Fruit fly (Drosophila melanogaster) whole organism, embryonic: ENCODE measurements around the gene CG4467.

ENCODE experiments used
- Asciz ChIP-seq: fragments of 200-800 bp; sonication (Bioruptor generic); optimal IDR thresholded peaks from 2 replicates; lab custom pipeline; 2017; ENCODE audit warnings: missing biosample characterization, mild to moderate bottlenecking, missing genetic modification characterization, missing genetic modification reagents
- CG10209 ChIP-seq: fragments of 200-800 bp; sonication (Bioruptor generic); optimal IDR thresholded peaks from 3 replicates; lab custom pipeline; 2017; ENCODE audit warnings: missing biosample characterization, mild to moderate bottlenecking, missing genetic modification characterization, missing genetic modification reagents
- CG1233 ChIP-seq: fragments of 200-800 bp; sonication (Bioruptor generic); optimal IDR thresholded peaks from 4 replicates; lab custom pipeline; 2018; ENCODE audit warnings: missing biosample characterization, mild to moderate bottlenecking, missing genetic modification characterization
- CG12659 ChIP-seq: fragments of 200-800 bp; sonication (Bioruptor generic); optimal IDR thresholded peaks from 3 replicates; lab custom pipeline; 2017; ENCODE audit warnings: mild to moderate bottlenecking, missing biosample characterization, missing genetic modification reagents, missing genetic modification characterization
- CG13424 ChIP-seq: fragments of 200-800 bp; sonication (Bioruptor generic); optimal IDR thresholded peaks from 2 replicates; lab custom pipeline; 2019; ENCODE audit warnings: missing biosample characterization, mild to moderate bottlenecking, missing genetic modification characterization, moderate library complexity
- CG15514 ChIP-seq: fragments of 200-800 bp; sonication (Bioruptor generic); optimal IDR thresholded peaks from 3 replicates; lab custom pipeline; 2017; ENCODE audit warnings: missing biosample characterization, missing genetic modification characterization, mild to moderate bottlenecking, moderate library complexity, missing genetic modification reagents
- CG16779 ChIP-seq: fragments of 200-800 bp; sonication (Bioruptor generic); IDR thresholded peaks from 2 replicates; pipeline ENCODE4 v1.3.6; 2022; ENCODE audit warnings: missing biosample characterization, missing genetic modification characterization
- CG17385 ChIP-seq: fragments of 200-800 bp; sonication (Bioruptor generic); optimal IDR thresholded peaks from 3 replicates; lab custom pipeline; 2018; ENCODE audit warnings: missing biosample characterization, mild to moderate bottlenecking, missing genetic modification characterization
- CG18599 ChIP-seq: fragments of 200-800 bp; sonication (Bioruptor generic); optimal IDR thresholded peaks from 3 replicates; lab custom pipeline; 2017; ENCODE audit warnings: missing biosample characterization, missing genetic modification characterization, mild to moderate bottlenecking, moderate library complexity, missing genetic modification reagents
- CG2202 ChIP-seq: fragments of 200-800 bp; sonication (Bioruptor generic); optimal IDR thresholded peaks from 2 replicates; lab custom pipeline; 2018; ENCODE audit warnings: missing biosample characterization, mild to moderate bottlenecking, missing genetic modification characterization
- CG2678 ChIP-seq: fragments of 200-800 bp; sonication (Bioruptor generic); optimal IDR thresholded peaks from 3 replicates; lab custom pipeline; 2019; ENCODE audit warnings: missing biosample characterization, mild to moderate bottlenecking, missing genetic modification characterization, moderate library complexity
- CG2712 ChIP-seq: fragments of 200-800 bp; optimal IDR thresholded peaks from 3 replicates; lab custom pipeline; 2019; ENCODE audit warnings: missing biosample characterization, mild to moderate bottlenecking, missing genetic modification characterization, moderate library complexity
- CG31365 ChIP-seq: fragments of 200-800 bp; sonication (Bioruptor generic); optimal IDR thresholded peaks from 2 replicates; lab custom pipeline; 2018; ENCODE audit warnings: missing biosample characterization, mild to moderate bottlenecking, missing genetic modification characterization
- CG32532 ChIP-seq: fragments of 200-800 bp; sonication (Bioruptor generic); IDR thresholded peaks from 2 replicates; pipeline ENCODE4 v1.3.6; 2022; ENCODE audit warnings: missing biosample characterization, missing genetic modification characterization
- CG33557 ChIP-seq: fragments of 200-800 bp; sonication (Bioruptor generic); optimal IDR thresholded peaks from 2 replicates; lab custom pipeline; 2019; ENCODE audit warnings: missing biosample characterization, mild to moderate bottlenecking, missing genetic modification characterization, moderate library complexity
- CG4424 ChIP-seq: fragments of 200-800 bp; sonication (Bioruptor generic); optimal IDR thresholded peaks from 3 replicates; lab custom pipeline; 2016; ENCODE audit warnings: missing biosample characterization, missing genetic modification characterization
- CG4617 ChIP-seq: fragments of 200-800 bp; sonication (Bioruptor generic); optimal IDR thresholded peaks from 3 replicates; lab custom pipeline; 2016; ENCODE audit warnings: missing biosample characterization, missing genetic modification characterization, borderline replicate concordance
- CG9727 ChIP-seq: fragments of 200-800 bp; sonication (Bioruptor generic); optimal IDR thresholded peaks from 3 replicates; lab custom pipeline; 2017; ENCODE audit warnings: missing biosample characterization, mild to moderate bottlenecking, missing genetic modification characterization
- CHES-1-like ChIP-seq: fragments of 200-800 bp; sonication (Bioruptor generic); optimal IDR thresholded peaks from 2 replicates; lab custom pipeline; 2016; ENCODE audit warnings: missing biosample characterization, missing genetic modification characterization
- Dip3 ChIP-seq: fragments of 200-800 bp; sonication (Bioruptor generic); optimal IDR thresholded peaks from 3 replicates; lab custom pipeline; 2016; ENCODE audit warnings: missing biosample characterization, missing genetic modification characterization
- HmgZ ChIP-seq: fragments of 200-800 bp; sonication (Bioruptor generic); optimal IDR thresholded peaks from 2 replicates; lab custom pipeline; 2018; ENCODE audit warnings: missing biosample characterization, mild to moderate bottlenecking, missing genetic modification characterization
- Hmr ChIP-seq: fragments of 200-800 bp; sonication (Bioruptor generic); optimal IDR thresholded peaks from 3 replicates; lab custom pipeline; 2017; ENCODE audit warnings: mild to moderate bottlenecking, missing biosample characterization, missing genetic modification reagents, missing genetic modification characterization
- Ptx1 ChIP-seq: fragments of 200-800 bp; sonication (Bioruptor generic); IDR thresholded peaks from 2 replicates; pipeline ENCODE4 v1.3.6; 2022; ENCODE audit warnings: missing biosample characterization, missing genetic modification characterization
- bbx ChIP-seq: fragments of 200-800 bp; sonication (Bioruptor generic); IDR thresholded peaks from 2 replicates; pipeline ENCODE4 v1.3.6; 2022; ENCODE audit warnings: missing biosample characterization, missing genetic modification characterization; ENCODE audit not compliant: partially characterized antibody
- bigmax ChIP-seq: fragments of 200-800 bp; sonication (Bioruptor generic); optimal IDR thresholded peaks from 2 replicates; lab custom pipeline; 2018; ENCODE audit warnings: missing biosample characterization, mild to moderate bottlenecking, missing genetic modification characterization
- bsh ChIP-seq, 2 experiments: fragments of 200-800 bp; sonication (Bioruptor generic); optimal IDR thresholded peaks; 2 replicates each; lab custom pipeline; 2017 to 2018; ENCODE audit warnings: mild to moderate bottlenecking in 2 of 2, missing biosample characterization in 2 of 2, missing genetic modification characterization in 2 of 2, moderate library complexity in 1 of 2
- chm ChIP-seq: fragments of 200-800 bp; sonication (Bioruptor generic); IDR thresholded peaks from 2 replicates; pipeline ENCODE4 v1.3.6; 2022; ENCODE audit warnings: missing biosample characterization, missing genetic modification characterization
- crp ChIP-seq, 2 experiments: fragments of 200-800 bp; sonication (Bioruptor generic); optimal IDR thresholded peaks; 2 replicates in 1 of 2; 3 replicates in 1 of 2; lab custom pipeline; 2017; ENCODE audit warnings: missing biosample characterization in 2 of 2, missing genetic modification characterization in 2 of 2, mild to moderate bottlenecking in 1 of 2, moderate library complexity in 1 of 2
- da ChIP-seq: fragments of 200-800 bp; sonication (Bioruptor generic); optimal IDR thresholded peaks from 2 replicates; lab custom pipeline; 2016; ENCODE audit warnings: missing biosample characterization, missing genetic modification characterization
- fd3F ChIP-seq: fragments of 200-800 bp; sonication (Bioruptor generic); optimal IDR thresholded peaks from 2 replicates; lab custom pipeline; 2018; ENCODE audit warnings: missing biosample characterization, mild to moderate bottlenecking, missing genetic modification characterization, moderate library complexity
- jigr1 ChIP-seq: fragments of 200-800 bp; sonication (Bioruptor generic); IDR thresholded peaks from 3 replicates; pipeline ENCODE4 v1.3.6; 2022; ENCODE audit warnings: missing biosample characterization, missing genetic modification characterization
- jing ChIP-seq: fragments of 200-800 bp; sonication (Bioruptor generic); optimal IDR thresholded peaks from 2 replicates; lab custom pipeline; 2018; ENCODE audit warnings: missing biosample characterization, mild to moderate bottlenecking, missing genetic modification characterization
- lab ChIP-seq: fragments of 200-800 bp; sonication (Bioruptor generic); optimal IDR thresholded peaks from 3 replicates; lab custom pipeline; 2017; ENCODE audit warnings: missing biosample characterization, missing genetic modification characterization, mild to moderate bottlenecking, moderate library complexity, missing genetic modification reagents
- nom ChIP-seq: fragments of 200-800 bp; sonication (Bioruptor generic); optimal IDR thresholded peaks from 2 replicates; lab custom pipeline; 2017; ENCODE audit warnings: missing biosample characterization, missing genetic modification characterization, mild to moderate bottlenecking, moderate library complexity, missing genetic modification reagents
- oc ChIP-seq: fragments of 200-800 bp; sonication (Bioruptor generic); optimal IDR thresholded peaks from 2 replicates; lab custom pipeline; 2018; ENCODE audit warnings: missing biosample characterization, mild to moderate bottlenecking, missing genetic modification characterization, moderate library complexity
- pan ChIP-seq, 4 experiments: fragments of >200 bp in 3 of 4; fragments of 200-800 bp in 1 of 4; sonication (Bioruptor generic) in 1 of 4; optimal IDR thresholded peaks in 3 of 4; IDR thresholded peaks in 1 of 4; 2 replicates each; pipeline versions ENCODE4 v1.3.6 to Lab custom; 2017 to 2022; ENCODE audit warnings: missing biosample characterization in 2 of 4, missing genetic modification characterization in 2 of 4, mixed read lengths in 1 of 4
- pfk ChIP-seq: fragments of 200-800 bp; sonication (Bioruptor generic); optimal IDR thresholded peaks from 2 replicates; lab custom pipeline; 2018; ENCODE audit warnings: missing biosample characterization, mild to moderate bottlenecking, missing genetic modification characterization, moderate library complexity
- phol ChIP-seq: fragments of 200-800 bp; sonication (Bioruptor generic); optimal IDR thresholded peaks from 3 replicates; lab custom pipeline; 2018; ENCODE audit warnings: missing biosample characterization, mild to moderate bottlenecking, missing genetic modification characterization, moderate library complexity
- scrt ChIP-seq: fragments of 200-800 bp; sonication (Bioruptor generic); optimal IDR thresholded peaks from 2 replicates; lab custom pipeline; 2018; ENCODE audit warnings: missing biosample characterization, mild to moderate bottlenecking, missing genetic modification characterization, moderate library complexity
- sens ChIP-seq: fragments of 200-800 bp; sonication (Bioruptor generic); peaks from one replicate; lab custom pipeline; 2016; ENCODE audit warnings: missing biosample characterization, missing genetic modification characterization
- tin ChIP-seq: fragments of 200-800 bp; sonication (Bioruptor generic); optimal IDR thresholded peaks from 3 replicates; lab custom pipeline; 2016; ENCODE audit warnings: missing biosample characterization, missing genetic modification characterization
- trem ChIP-seq: fragments of 200-800 bp; optimal IDR thresholded peaks from 3 replicates; lab custom pipeline; 2019; ENCODE audit warnings: missing biosample characterization, mild to moderate bottlenecking, missing genetic modification characterization, moderate library complexity
- vfl ChIP-seq: fragments of 200-800 bp; sonication (Bioruptor generic); optimal IDR thresholded peaks from 2 replicates; lab custom pipeline; 2016; ENCODE audit warnings: missing biosample characterization, missing genetic modification characterization
- wek ChIP-seq: fragments of 200-800 bp; sonication (Bioruptor generic); optimal IDR thresholded peaks from 3 replicates; lab custom pipeline; 2018; ENCODE audit warnings: missing biosample characterization, mild to moderate bottlenecking, missing genetic modification characterization, moderate library complexity
- wor ChIP-seq: fragments of 200-800 bp; sonication (Bioruptor generic); IDR thresholded peaks from 2 replicates; pipeline ENCODE4 v1.3.6; 2022; ENCODE audit warnings: missing biosample characterization, missing genetic modification characterization
- zf30C ChIP-seq: fragments of 200-800 bp; sonication (Bioruptor generic); optimal IDR thresholded peaks from 3 replicates; lab custom pipeline; 2018; ENCODE audit warnings: missing biosample characterization, mild to moderate bottlenecking, missing genetic modification characterization

Gene CG4467

DNA sequence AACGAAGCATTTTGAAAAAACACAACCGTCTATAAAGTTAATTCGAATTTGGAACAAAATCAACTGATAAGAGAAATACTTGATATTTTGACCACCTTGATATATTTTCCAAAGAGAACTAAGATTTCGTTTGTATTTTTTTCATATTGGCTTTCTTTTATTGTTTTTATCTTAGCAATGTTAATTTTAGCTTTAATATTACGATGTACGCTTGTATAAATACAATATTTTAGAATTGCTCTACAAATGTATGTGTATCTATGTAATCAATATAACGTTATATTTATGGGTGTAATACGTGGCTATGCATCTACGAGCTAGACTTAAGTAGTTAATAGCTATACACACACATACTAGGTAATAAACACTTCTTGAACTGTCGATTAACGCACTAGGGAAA is 41.4 kb upstream of the CG4467 start, which contains the start of gene bb8:
bb8 (minus strand) TSS at position 101 of the 400 bp plus-strand sequence.
- TF ChIP-seq zf30C (GFP tag; lab: Kevin White, UChicago) (no peak), jigr1 (GFP tag; lab: Robert Waterston, UW) (no peak), CG16779 (GFP tag; lab: Robert Waterston, UW) (no peak), CG2712 (tag; lab: Kevin White, UChicago) (no peak), tin (no peak), bbx (GFP tag; lab: Robert Waterston, UW) (no peak), jing (GFP tag; lab: Kevin White, UChicago) (no peak), bigmax (GFP tag; lab: Kevin White, UChicago) (no peak), Dip3 (GFP tag; lab: Kevin White, UChicago) (no peak), CG4617 (GFP tag; lab: Kevin White, UChicago) (no peak), Hmr (GFP tag; lab: Kevin White, UChicago) (no peak), trem (tag; lab: Kevin White, UChicago) (no peak), wek (GFP tag; lab: Kevin White, UChicago) (no peak), CG2202 (no peak), CG12659 (no peak), nom (GFP tag; lab: Kevin White, UChicago) (no peak), crp (GFP tag; optimal IDR thresholded peaks at IDR 0.05; lab: Kevin White, UChicago) (no peak), CG13424 (tag; lab: Kevin White, UChicago) (no peak), vfl (GFP tag; lab: Kevin White, UChicago) (no peak)

- TF ChIP-seq CG18599 (GFP tag; lab: Kevin White, UChicago), result no peak
- TF ChIP-seq wor, result no peak
- no peak for TF ChIP-seq CG9727 (GFP tag; lab: Kevin White, UChicago)
- TF ChIP-seq CG32532 (GFP tag; lab: Robert Waterston, UW), result no peak
- TF ChIP-seq oc, result no peak
- TF ChIP-seq sens (GFP tag; lab: Kevin White, UChicago), result no peak
- TF ChIP-seq phol (tag; lab: Kevin White, UChicago), result no peak
Measured at dm6 chr3R:23287951-23288350, 39.2 kb upstream of the CG4467 start, which contains the start of gene wam. Gene wam, minus strand, starts transcription at chr3R:23288051.

DNA sequence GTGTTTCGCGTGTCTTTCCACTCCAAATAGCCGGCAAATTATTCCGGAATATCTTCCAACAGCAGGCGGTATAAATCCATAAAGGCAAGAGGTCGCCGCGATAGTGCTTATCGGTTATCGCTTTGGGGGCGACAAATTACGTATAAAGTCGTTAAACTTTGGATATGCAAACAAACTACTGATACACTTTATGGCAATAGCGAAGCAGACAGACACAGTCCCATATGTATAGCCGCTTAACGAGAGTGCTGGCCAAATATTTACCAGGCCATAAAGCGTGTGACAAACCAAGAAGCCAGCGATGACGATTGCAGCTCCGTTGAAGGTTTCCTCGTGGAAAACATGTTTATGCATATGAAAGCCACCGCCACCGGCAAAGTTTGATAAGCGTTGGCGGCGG is 35.6 kb upstream of the CG4467 start:
- TF ChIP-seq CG4424 (no peak), CG18599 (GFP tag; lab: Kevin White, UChicago) (peak; percentile 57), wek (GFP tag; lab: Kevin White, UChicago) (peak; percentile 39), lab (GFP tag; lab: Kevin White, UChicago) (peak; percentile 68), chm (GFP tag; lab: Robert Waterston, UW) (no peak), HmgZ (peak; percentile 37), CG33557 (GFP tag; lab: Kevin White, UChicago) (no peak), scrt (GFP tag; lab: Kevin White, UChicago) (peak; percentile 56), fd3F (GFP tag; lab: Kevin White, UChicago) (peak; percentile 26), Ptx1 (GFP tag; lab: Robert Waterston, UW) (no peak), Asciz (peak; percentile 49), CG1233 (GFP tag; lab: Kevin White, UChicago) (peak; percentile 60), da (GFP tag; lab: Kevin White, UChicago) (no peak), pfk (GFP tag; lab: Kevin White, UChicago) (peak; percentile 29), bsh (GFP tag; optimal IDR thresholded peaks at IDR 0.05; lab: Kevin White, UChicago) (peak in 1 of 2 experiments; percentile 8), CHES-1-like (GFP tag; lab: Kevin White, UChicago) (no peak), pan (optimal IDR thresholded peaks at IDR 0.05; lab: Kevin White, UChicago) (no peak), pan (GFP tag; optimal IDR thresholded peaks at IDR 0.05 in 1 of 2, IDR thresholded peaks at IDR 0.05 in 1 of 2) (peak in 1 of 2 experiments; percentile 40), CG10209 (peak; percentile 9), CG17385 (peak; percentile 45), CG31365 (tag; lab: Kevin White, UChicago) (peak; percentile 32), CG2678 (tag; lab: Kevin White, UChicago) (peak; percentile 62), CG15514 (GFP tag; lab: Kevin White, UChicago) (peak; percentile 57), Hmr (GFP tag; lab: Kevin White, UChicago) (peak; percentile 50)
